Fruit fly (Drosophila melanogaster): ENCODE measurements around the gene Ac78C.

DNA sequence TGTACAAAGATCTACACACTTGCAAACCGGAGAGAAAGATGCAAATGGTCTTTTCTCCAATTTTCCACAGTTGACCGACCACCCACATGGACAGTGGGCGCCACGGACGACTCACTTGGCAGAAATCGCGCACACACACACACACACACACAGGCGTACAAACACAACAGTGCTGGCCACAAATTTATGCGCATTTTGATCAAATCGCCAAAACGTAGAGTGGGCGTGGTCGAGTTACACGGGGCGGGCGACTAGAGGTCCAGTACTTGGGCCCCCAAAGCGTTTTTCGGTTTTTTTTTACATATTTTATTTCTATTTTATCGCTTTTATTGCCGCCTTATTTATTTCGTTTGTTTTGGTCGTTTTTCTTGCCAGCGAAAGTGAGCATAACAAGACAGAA, 53.1 kb downstream of the Ac78C start:
- TF ChIP-seq CG8478 (optimal IDR thresholded peaks at IDR 0.05) (no peak), CTCF (optimal IDR thresholded peaks at IDR 0.05) (no peak)

Data from S2 (cell line).